Worm (Caenorhabditis elegans): ENCODE results near the gene aqp-5.

aqp-5 gene

DNA sequence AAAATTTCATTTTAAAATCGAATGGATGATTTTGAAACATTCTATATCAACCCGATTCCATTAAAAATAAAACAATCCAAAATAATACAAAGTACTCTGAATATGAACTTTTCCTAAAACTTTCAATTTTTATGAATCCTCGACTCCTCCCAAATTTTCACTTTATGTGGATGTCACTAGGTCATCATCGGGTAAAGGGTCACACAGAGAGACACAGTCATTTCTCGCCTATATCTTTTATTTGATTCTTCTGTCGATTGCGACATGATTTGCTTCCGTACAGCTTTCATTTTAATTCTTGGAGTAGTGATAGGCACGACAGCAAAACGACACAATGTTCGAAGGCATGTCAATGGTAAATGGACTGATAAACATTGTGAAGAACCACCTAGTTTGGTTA is 37.0 kb downstream of the aqp-5 start, which contains the start of gene F25D1.3:
Gene F25D1.3 (plus strand): TSS at position 225 of the 400 bp plus-strand sequence.
- no peak for TF ChIP-seq peb-1 (tag; optimal IDR thresholded peaks at IDR 0.05)
- TF ChIP-seq elt-1 (tag; optimal IDR thresholded peaks at IDR 0.05) = no peak
- TF ChIP-seq ZK546.5 (tag; optimal IDR thresholded peaks at IDR 0.05) = no peak
- TF ChIP-seq nhr-129 (tag; optimal IDR thresholded peaks at IDR 0.05) = no peak
- no peak for TF ChIP-seq skn-1 (tag; optimal IDR thresholded peaks at IDR 0.05)
- TF ChIP-seq blmp-1 (tag; optimal IDR thresholded peaks at IDR 0.05; ENCODE audit: insufficient read depth) = peak; percentile 30

DNA sequence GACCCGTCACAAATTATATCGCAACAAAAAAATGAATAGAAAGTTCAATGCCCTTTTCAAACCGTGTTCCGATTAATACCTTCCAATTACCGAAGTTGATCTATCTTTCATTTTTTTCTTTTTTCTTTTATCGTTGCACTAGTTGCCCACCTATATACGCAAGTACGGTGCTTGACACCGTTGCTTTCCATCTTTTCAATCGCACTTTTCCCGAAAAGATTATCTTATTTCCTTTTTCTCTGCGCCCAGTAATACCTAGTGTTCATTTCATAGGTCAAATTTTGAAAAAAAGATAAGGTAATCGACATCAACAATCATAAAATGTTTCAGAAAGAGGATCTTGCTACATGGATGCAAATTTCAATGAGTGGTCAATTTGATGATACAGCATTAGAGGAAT is 38.1 kb downstream of the aqp-5 start:
- TF ChIP-seq fos-1 (tag; optimal IDR thresholded peaks at IDR 0.05) (peak; percentile 22), mdl-1 (tag; optimal IDR thresholded peaks at IDR 0.05) (no peak), lsy-2 (tag; optimal IDR thresholded peaks at IDR 0.05) (no peak), mab-5 (tag; optimal IDR thresholded peaks at IDR 0.05) (no peak), nhr-21 (tag; optimal IDR thresholded peaks at IDR 0.05) (no peak), nhr-237 (tag; optimal IDR thresholded peaks at IDR 0.05) (no peak), gmeb-1 (tag; optimal IDR thresholded peaks at IDR 0.05) (no peak)

DNA sequence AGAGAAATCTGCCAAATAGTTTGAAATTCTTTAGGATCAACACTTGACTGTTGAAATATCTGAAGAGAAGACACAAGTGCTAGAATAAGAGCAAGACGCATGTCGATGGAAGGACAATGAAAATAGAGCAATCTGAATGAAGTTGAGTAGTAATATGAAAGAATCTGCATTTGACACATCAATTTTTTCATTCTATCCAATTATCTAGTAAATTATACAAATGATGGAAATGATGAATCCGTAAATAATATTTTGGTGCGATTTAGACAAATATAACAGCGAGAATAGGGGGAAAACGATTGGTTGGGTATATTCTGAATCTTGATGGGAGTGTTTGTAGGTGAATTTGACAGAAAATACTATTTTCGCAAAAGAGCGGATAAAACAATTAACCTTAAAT is 41.2 kb downstream of the aqp-5 start, which contains the start of gene txt-10:
Gene txt-10 (minus strand): TSS at position 101 of the 400 bp plus-strand sequence.
- TF ChIP-seq ceh-82 (tag; optimal IDR thresholded peaks at IDR 0.05) (no peak), nhr-77 (tag; optimal IDR thresholded peaks at IDR 0.05) (no peak), ama-1 (optimal IDR thresholded peaks at IDR 0.05) (no peak), nhr-25 (tag; optimal IDR thresholded peaks at IDR 0.05) (no peak)

DNA sequence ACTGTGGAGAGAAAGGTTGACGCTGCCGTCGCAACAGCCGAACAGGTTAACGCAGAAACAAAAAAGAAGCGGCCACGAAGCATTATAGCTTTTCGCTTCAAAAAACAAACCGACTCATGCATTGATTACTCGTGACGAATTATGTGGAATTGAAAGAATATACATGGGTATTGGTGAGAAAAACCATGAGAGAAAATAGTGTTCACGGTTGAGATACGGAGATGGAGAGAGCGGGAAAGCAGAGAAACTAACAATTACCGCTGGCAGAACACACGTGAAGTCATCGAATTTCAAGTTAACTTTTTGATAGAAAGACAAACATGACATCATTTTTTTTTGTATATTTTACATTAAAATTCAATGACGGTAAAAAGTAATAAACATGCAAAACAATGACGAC is 43.8 kb downstream of the aqp-5 start:
- no peak for TF ChIP-seq zag-1 (tag; optimal IDR thresholded peaks at IDR 0.05)
- no peak for TF ChIP-seq mbf-1 (tag; optimal IDR thresholded peaks at IDR 0.05)
- peak; percentile 27 for TF ChIP-seq skn-1 (tag; optimal IDR thresholded peaks at IDR 0.05)
- TF ChIP-seq nhr-11 (tag; optimal IDR thresholded peaks at IDR 0.05) = no peak
- no peak for TF ChIP-seq snpc-4 (tag; optimal IDR thresholded peaks at IDR 0.05)
- no peak for TF ChIP-seq elt-3 (tag; optimal IDR thresholded peaks at IDR 0.05)
- TF ChIP-seq R02D3.7 (tag; optimal IDR thresholded peaks at IDR 0.05) = no peak
- TF ChIP-seq sma-9 (GFP tag; optimal IDR thresholded peaks at IDR 0.05) = no peak
- TF ChIP-seq sma-9 (tag; optimal IDR thresholded peaks at IDR 0.05) = no peak
- TF ChIP-seq nhr-23 (tag; optimal IDR thresholded peaks at IDR 0.05) = no peak
- TF ChIP-seq gmeb-1 (tag; optimal IDR thresholded peaks at IDR 0.05) = no peak
- peak; percentile 53 for TF ChIP-seq fos-1 (tag; optimal IDR thresholded peaks at IDR 0.05)
- no peak for TF ChIP-seq blmp-1 (tag; optimal IDR thresholded peaks at IDR 0.05; ENCODE audit: insufficient read depth)
- TF ChIP-seq nhr-77 (tag; optimal IDR thresholded peaks at IDR 0.05) = no peak
- no peak for TF ChIP-seq nhr-10 (tag; optimal IDR thresholded peaks at IDR 0.05)
- no peak for TF ChIP-seq lin-11 (tag; optimal IDR thresholded peaks at IDR 0.05)
- no peak for TF ChIP-seq sma-3 (GFP tag; optimal IDR thresholded peaks at IDR 0.05)
- TF ChIP-seq ztf-4 (tag; optimal IDR thresholded peaks at IDR 0.05) = peak; percentile 30
- TF ChIP-seq crh-2 (tag; optimal IDR thresholded peaks at IDR 0.05) = peak; percentile 33
- peak; percentile 41 for TF ChIP-seq C34F6.9 (tag; optimal IDR thresholded peaks at IDR 0.05)
- TF ChIP-seq peb-1 (tag; optimal IDR thresholded peaks at IDR 0.05) = no peak
- no peak for TF ChIP-seq nhr-6 (tag; optimal IDR thresholded peaks at IDR 0.05)
- no peak for TF ChIP-seq dmd-4 (tag; optimal IDR thresholded peaks at IDR 0.05)
- TF ChIP-seq nhr-237 (tag; optimal IDR thresholded peaks at IDR 0.05) = no peak
- TF ChIP-seq mab-5 (tag; optimal IDR thresholded peaks at IDR 0.05) = no peak
- no peak for TF ChIP-seq egl-27 (tag; optimal IDR thresholded peaks at IDR 0.05)
- peak; percentile 28 for TF ChIP-seq lin-13 (GFP tag; optimal IDR thresholded peaks at IDR 0.05)
- no peak for TF ChIP-seq Y55F3AM.14 (GFP tag; optimal IDR thresholded peaks at IDR 0.05)
- peak; percentile 6 for TF ChIP-seq unc-55 (GFP tag; optimal IDR thresholded peaks at IDR 0.05)
- TF ChIP-seq ceh-16 (tag; optimal IDR thresholded peaks at IDR 0.05) = no peak
- peak; percentile 41 for TF ChIP-seq nhr-129 (tag; optimal IDR thresholded peaks at IDR 0.05)
- no peak for TF ChIP-seq unc-62 (GFP tag; optimal IDR thresholded peaks at IDR 0.05)
- TF ChIP-seq nhr-21 (tag; optimal IDR thresholded peaks at IDR 0.05) = no peak
- no peak for TF ChIP-seq ZK546.5 (tag; optimal IDR thresholded peaks at IDR 0.05)
- peak; percentile 28 for TF ChIP-seq F13H6.1 (tag; optimal IDR thresholded peaks at IDR 0.05)
- peak; percentile 62 for TF ChIP-seq ama-1 (optimal IDR thresholded peaks at IDR 0.05)
- TF ChIP-seq lsy-2 (tag; optimal IDR thresholded peaks at IDR 0.05) = peak in 1 of 2 experiments; percentile 10
- TF ChIP-seq sem-4 (tag; optimal IDR thresholded peaks at IDR 0.05) = no peak
- no peak for TF ChIP-seq ztf-1 (GFP tag; conservative IDR thresholded peaks at IDR 0.05)
- no peak for TF ChIP-seq elt-1 (tag; optimal IDR thresholded peaks at IDR 0.05)
- TF ChIP-seq alr-1 (tag; optimal IDR thresholded peaks at IDR 0.05) = no peak
- TF ChIP-seq nhr-12 (tag; optimal IDR thresholded peaks at IDR 0.05) = no peak
- TF ChIP-seq aly-2 (tag; optimal IDR thresholded peaks at IDR 0.05) = no peak
- peak; percentile 6 for TF ChIP-seq nhr-25 (tag; optimal IDR thresholded peaks at IDR 0.05)
- TF ChIP-seq ztf-11 (tag; optimal IDR thresholded peaks at IDR 0.05) = no peak
- peak in 1 of 2 experiments; percentile 12 for TF ChIP-seq mdl-1 (tag; optimal IDR thresholded peaks at IDR 0.05)

Measured in whole organism, L2 larva.